Worm (Caenorhabditis elegans) whole organism, late embryonic: ENCODE data around the gene F28B12.1.

Experiments used
- ama-1 ChIP-seq: fragments of 150-350 bp; optimal IDR thresholded peaks from 2 replicates; lab custom pipeline; 2014
- elt-2 ChIP-seq: sonication (generic microtip); optimal IDR thresholded peaks from 2 replicates; lab custom pipeline; 2016; ENCODE audit warnings: missing genetic modification reagents, missing genetic modification characterization, missing compliant biosample characterization
- fkh-6 ChIP-seq: sonication (generic microtip); optimal IDR thresholded peaks from 2 replicates; lab custom pipeline; 2016; ENCODE audit warnings: missing genetic modification characterization, missing compliant biosample characterization
- hlh-6 ChIP-seq: sonication (generic microtip); optimal IDR thresholded peaks from 2 replicates; lab custom pipeline; 2016; ENCODE audit warnings: missing genotype, missing genetic modification characterization, missing compliant biosample characterization
- hlh-8 ChIP-seq: sonication (generic microtip); optimal IDR thresholded peaks from 2 replicates; lab custom pipeline; 2016; ENCODE audit warnings: missing genotype, missing genetic modification characterization, missing compliant biosample characterization
- pha-4 ChIP-seq: fragments of 150-350 bp; optimal IDR thresholded peaks from 2 replicates; lab custom pipeline; 2018; ENCODE audit warnings: missing biosample characterization, missing genetic modification reagents, missing genetic modification characterization
- tbx-7 ChIP-seq: sonication (generic microtip); optimal IDR thresholded peaks from 2 replicates; lab custom pipeline; 2016; ENCODE audit warnings: missing genotype, missing genetic modification characterization, missing compliant biosample characterization

DNA sequence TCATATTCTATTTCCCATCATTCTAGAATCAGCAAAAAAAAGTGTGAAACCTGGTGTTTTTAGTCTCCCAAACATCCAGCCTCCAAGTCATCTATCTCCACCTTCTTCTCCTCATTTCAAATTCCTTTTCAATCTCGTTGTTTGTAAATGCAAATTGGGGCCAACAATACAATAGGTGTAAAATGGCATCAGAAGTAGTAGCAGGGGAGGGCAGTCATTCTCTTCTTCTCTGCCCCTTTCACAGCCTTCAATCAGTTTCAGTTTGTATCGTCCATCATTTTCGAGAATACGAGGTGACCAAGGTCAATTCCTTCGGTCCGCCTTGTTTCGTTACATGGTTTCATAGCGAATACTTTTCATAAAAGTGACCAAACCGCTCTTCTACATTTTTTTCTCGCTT lies 26.6 kb downstream of the F28B12.1 start, which contains the start of gene B0034.4:
- TF ChIP-seq hlh-8 (no peak), hlh-6 (no peak), tbx-7 (tag; lab: Kevin White, UChicago) (no peak), fkh-6 (no peak), ama-1 (lab: Kevin White, UChicago) (no peak), elt-2 (tag; lab: Kevin White, UChicago) (no peak), pha-4 (no peak)
